Worm (Caenorhabditis elegans): ENCODE data around the gene gtf-2H5.

ce11 chrIII:563755-564154 is 13.6 kb downstream of the gtf-2H5 start:
- no peak for TF ChIP-seq tbx-2 (tag; optimal IDR thresholded peaks at IDR 0.05)
- TF ChIP-seq lin-13 (GFP tag; optimal IDR thresholded peaks at IDR 0.05): no peak

Data from whole organism, L1 larva.